Fruit fly (Drosophila melanogaster): ENCODE data around the gene CG42327.
A peak's percentile ranks its signal among the peaks of the same experiment; 100 is the strongest.

The CG42327 gene

DNA sequence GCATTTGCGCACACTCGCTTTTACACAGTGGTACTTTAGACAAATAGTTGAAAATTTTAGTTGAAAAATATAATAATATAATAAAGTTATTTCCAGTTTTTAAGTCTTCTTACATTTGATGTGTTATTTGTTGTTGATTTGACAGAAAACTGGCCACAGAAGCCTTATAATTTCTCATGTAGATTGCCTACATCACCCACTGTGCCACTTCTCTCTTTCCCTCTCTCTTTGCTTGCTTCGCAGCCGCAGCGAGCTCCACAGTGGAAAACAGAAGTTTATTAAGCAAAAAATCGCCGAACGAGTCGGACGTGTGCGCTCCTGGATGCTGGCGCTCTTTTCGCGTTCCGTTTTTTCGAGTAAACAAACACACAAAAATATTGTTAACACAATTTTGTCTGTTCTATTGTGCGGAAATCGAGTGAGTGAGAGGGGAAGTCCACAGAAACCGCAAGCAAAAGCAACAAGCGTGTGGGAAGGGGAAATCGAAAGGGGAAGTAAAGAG is at the start of gene CG42327:
CG42327 (plus strand) TSS at position 277 of the 502 bp plus-strand sequence.
- TF ChIP-seq ham (GFP tag; IDR thresholded peaks at IDR 0.05) (0 out of 2 replicates have a peak, but pooled peaks have one; percentile 54), danr (GFP tag; IDR thresholded peaks at IDR 0.05) (peak; percentile 87), CG8089 (GFP tag; optimal IDR thresholded peaks at IDR 0.05) (peak; percentile 60), CG43689 (GFP tag; IDR thresholded peaks at IDR 0.05) (peak; percentile 80), fu2 (GFP tag; optimal IDR thresholded peaks at IDR 0.05) (peak; percentile 65), Fer1 (GFP tag; optimal IDR thresholded peaks at IDR 0.05) (peak; percentile 94), Ets97D (GFP tag; optimal IDR thresholded peaks at IDR 0.05) (peak; percentile 45), Eip74EF (GFP tag; optimal IDR thresholded peaks at IDR 0.05) (peak in 1 of 2 experiments; percentile 88), bigmax (GFP tag; optimal IDR thresholded peaks at IDR 0.05) (peak; percentile 24), abd-A (tag; optimal IDR thresholded peaks at IDR 0.05) (peak; percentile 58), sr (GFP tag; IDR thresholded peaks at IDR 0.05) (peak; percentile 84; the same call in 2 of the 3 replicates), nerfin-1 (tag; optimal IDR thresholded peaks at IDR 0.05) (peak; percentile 85), lbe (GFP tag; optimal IDR thresholded peaks at IDR 0.05) (peak; percentile 93), vvl (GFP tag; IDR thresholded peaks at IDR 0.05) (peak; percentile 98), CG17829 (tag; optimal IDR thresholded peaks at IDR 0.05) (peak; percentile 96), CG2199 (GFP tag; IDR thresholded peaks at IDR 0.05) (peak; percentile 84), salm (tag; optimal IDR thresholded peaks at IDR 0.05) (peak; percentile 94), schlank (tag; optimal IDR thresholded peaks at IDR 0.05) (peak; percentile 8), Awh (GFP tag; IDR thresholded peaks at IDR 0.05) (peak; percentile 97), HHEX (GFP tag; optimal IDR thresholded peaks at IDR 0.05) (peak; percentile 93), CG17802 (tag; optimal IDR thresholded peaks at IDR 0.05) (peak; percentile 79), CG14441 (GFP tag; IDR thresholded peaks at IDR 0.05) (peak; percentile 94), scrt (GFP tag; optimal IDR thresholded peaks at IDR 0.05) (peak; percentile 86), D19A (tag; optimal IDR thresholded peaks at IDR 0.05) (peak; percentile 93), CG32532 (GFP tag; IDR thresholded peaks at IDR 0.05) (peak; percentile 93), stwl (tag; optimal IDR thresholded peaks at IDR 0.05) (peak; percentile 38), CG18619 (GFP tag; optimal IDR thresholded peaks at IDR 0.05) (peak; percentile 88), grau (tag; optimal IDR thresholded peaks at IDR 0.05) (peak; percentile 91), Sox102F (GFP tag; optimal IDR thresholded peaks at IDR 0.05) (peak; percentile 97), tap (tag; optimal IDR thresholded peaks at IDR 0.05) (peak; percentile 93), ttk (GFP tag; IDR thresholded peaks at IDR 0.05) (peak; percentile 93), Sry-δ (GFP tag; optimal IDR thresholded peaks at IDR 0.05) (peak; percentile 1), HLH4C (GFP tag; IDR thresholded peaks at IDR 0.05; ENCODE audit: partially characterized antibody) (peak; percentile 41; the same call in 2 of the 3 replicates), sob (GFP tag; IDR thresholded peaks at IDR 0.05) (peak; percentile 93), CG15011 (GFP tag; optimal IDR thresholded peaks at IDR 0.05) (peak; percentile 80), Hr39 (optimal IDR thresholded peaks at IDR 0.05) (no peak), zen2 (GFP tag; IDR thresholded peaks at IDR 0.05; ENCODE audit: partially characterized antibody) (no peak), chn (GFP tag; optimal IDR thresholded peaks at IDR 0.05) (peak; percentile 92), CG34422 (GFP tag; IDR thresholded peaks at IDR 0.05) (peak; percentile 96), Six4 (GFP tag; optimal IDR thresholded peaks at IDR 0.05) (peak; percentile 88), Camta (GFP tag; optimal IDR thresholded peaks at IDR 0.05) (peak; percentile 87), Doc2 (GFP tag; IDR thresholded peaks at IDR 0.05) (peak; percentile 85), zen (tag; optimal IDR thresholded peaks at IDR 0.05) (peak; percentile 87), Usf (GFP tag; optimal IDR thresholded peaks at IDR 0.05) (peak; percentile 61), zfh2 (GFP tag; optimal IDR thresholded peaks at IDR 0.05) (peak; percentile 20), ranshi (GFP tag; IDR thresholded peaks at IDR 0.05) (peak; percentile 91), pita (GFP tag; optimal IDR thresholded peaks at IDR 0.05) (no peak), fru (optimal IDR thresholded peaks at IDR 0.05) (no peak), gsb (GFP tag; IDR thresholded peaks at IDR 0.05) (peak; percentile 79), PHDP (tag; optimal IDR thresholded peaks at IDR 0.05) (peak; percentile 96), B-H1 (GFP tag; IDR thresholded peaks at IDR 0.05) (peak; percentile 94)
